Worm (Caenorhabditis elegans): ENCODE results near the gene C34E11.2.

ce11 chrX:11821159-11821720 is 6.7 kb upstream of the C34E11.2 start:
- TF ChIP-seq bed-3 (GFP tag; optimal IDR thresholded peaks at IDR 0.05) (no peak), pha-4 (tag; optimal IDR thresholded peaks at IDR 0.05) (no peak), lsy-2 (tag; optimal IDR thresholded peaks at IDR 0.05) (no peak), snpc-4 (tag; optimal IDR thresholded peaks at IDR 0.05) (no peak), lin-13 (tag; optimal IDR thresholded peaks at IDR 0.05) (no peak), elt-3 (tag; optimal IDR thresholded peaks at IDR 0.05) (no peak), unc-62 (GFP tag; optimal IDR thresholded peaks at IDR 0.05) (no peak), zip-8 (tag; optimal IDR thresholded peaks at IDR 0.05) (no peak)
